Worm (Caenorhabditis elegans) whole organism, L4 larva: ENCODE data around the gene Y32B12B.4.

Experiments
- D1046.2 ChIP-seq: fragments of 200-800 bp; sonication (Bioruptor generic); IDR thresholded peaks from 2 replicates; pipeline ENCODE4 v1.3.6; 2022; ENCODE audit warnings: missing genetic modification characterization, missing compliant biosample characterization
- F26F4.8 ChIP-seq: fragments of 200-800 bp; sonication (Bioruptor generic); conservative IDR thresholded peaks from 2 replicates; pipeline ENCODE4 v1.3.6; 2022; ENCODE audit warnings: missing genetic modification characterization, missing compliant biosample characterization
- F49E8.2 ChIP-seq: sonication (generic microtip); optimal IDR thresholded peaks from 2 replicates; lab custom pipeline; 2016; ENCODE audit warnings: missing compliant biosample characterization, mild to moderate bottlenecking, missing genetic modification characterization, borderline replicate concordance
- T26A8.4 ChIP-seq: fragments of 200-800 bp; sonication (Bioruptor generic); IDR thresholded peaks from 2 replicates; pipeline ENCODE4 v1.3.6; 2022; ENCODE audit warnings: missing genetic modification characterization, missing compliant biosample characterization
- Y75B8A.6 ChIP-seq: fragments of 200-800 bp; sonication (Bioruptor generic); IDR thresholded peaks from 2 replicates; pipeline ENCODE4 v1.3.6; 2022; ENCODE audit warnings: missing genetic modification reagents, missing genetic modification characterization, missing compliant biosample characterization
- aha-1 ChIP-seq: fragments of 150-350 bp; peaks from one replicate; lab custom pipeline; 2014; ENCODE audit warnings: missing biosample characterization, missing genetic modification characterization
- ceh-20 ChIP-seq: fragments of 200-800 bp; sonication (Bioruptor generic); IDR thresholded peaks from 2 replicates; pipeline ENCODE4 v1.3.6; 2022; ENCODE audit warnings: missing genetic modification reagents, missing genetic modification characterization, missing compliant biosample characterization
- ceh-44 ChIP-seq: fragments of 200-800 bp; sonication (Bioruptor generic); IDR thresholded peaks from 2 replicates; pipeline ENCODE4 v1.3.6; 2022; ENCODE audit warnings: missing genetic modification reagents, missing genetic modification characterization, missing compliant biosample characterization
- ceh-62 ChIP-seq: sonication (generic microtip); optimal IDR thresholded peaks from 2 replicates; lab custom pipeline; 2017; ENCODE audit warnings: missing biosample characterization, missing genetic modification characterization
- cey-2 ChIP-seq: sonication (generic microtip); optimal IDR thresholded peaks from 3 replicates; lab custom pipeline; 2017; ENCODE audit warnings: missing genetic modification characterization, mild to moderate bottlenecking, missing compliant biosample characterization, antibody characterized with exemption, borderline replicate concordance; ENCODE audit not compliant: insufficient read depth
- ctbp-1 ChIP-seq: fragments of 200-800 bp; sonication (Bioruptor generic); IDR thresholded peaks from 2 replicates; pipeline ENCODE4 v1.3.6; 2022; ENCODE audit warnings: missing genetic modification reagents, missing genetic modification characterization, missing compliant biosample characterization
- daf-8 ChIP-seq: fragments of 200-800 bp; sonication (Bioruptor generic); IDR thresholded peaks from 2 replicates; pipeline ENCODE4 v1.3.6; 2022; ENCODE audit warnings: missing genetic modification characterization, missing compliant biosample characterization
- dmd-6 ChIP-seq: fragments of 200-800 bp; sonication (Bioruptor generic); IDR thresholded peaks from 2 replicates; pipeline ENCODE4 v1.3.6; 2022; ENCODE audit warnings: missing genetic modification reagents, missing genetic modification characterization, missing compliant biosample characterization
- dpl-1 ChIP-seq: fragments of 150-350 bp; optimal IDR thresholded peaks from 2 replicates; lab custom pipeline; 2014; ENCODE audit warnings: missing biosample characterization, missing genetic modification reagents, missing genetic modification characterization
- duxl-1 ChIP-seq: sonication (generic microtip); optimal IDR thresholded peaks from 2 replicates; lab custom pipeline; 2016; ENCODE audit warnings: mild to moderate bottlenecking, missing genetic modification characterization, moderate library complexity, missing compliant biosample characterization; ENCODE audit not compliant: poor library complexity
- dve-1 ChIP-seq: sonication (generic microtip); optimal IDR thresholded peaks from 2 replicates; lab custom pipeline; 2017; ENCODE audit warnings: antibody characterized with exemption, mild to moderate bottlenecking, missing genetic modification characterization, missing compliant biosample characterization; ENCODE audit not compliant: insufficient read depth
- egl-43 ChIP-seq: fragments of 200-800 bp; sonication (Bioruptor generic); IDR thresholded peaks from 2 replicates; pipeline ENCODE4 v1.3.6; 2022; ENCODE audit warnings: missing genetic modification reagents, missing genetic modification characterization, missing compliant biosample characterization
- gei-8 ChIP-seq: fragments of 200-800 bp; sonication (Bioruptor generic); optimal IDR thresholded peaks from 2 replicates; lab custom pipeline; 2018; ENCODE audit warnings: mild to moderate bottlenecking, missing genetic modification characterization, missing compliant biosample characterization
- hif-1 ChIP-seq, 2 experiments: sonication (generic microtip); optimal IDR thresholded peaks; 2 replicates each; lab custom pipeline; 2016 to 2017; ENCODE audit warnings: missing compliant biosample characterization in 2 of 2, missing genetic modification characterization in 2 of 2, missing genetic modification reagents in 2 of 2, missing genotype in 2 of 2, mild to moderate bottlenecking in 1 of 2
- hlh-11 ChIP-seq: fragments of 200-800 bp; sonication (Bioruptor generic); optimal IDR thresholded peaks from 2 replicates; lab custom pipeline; 2018; ENCODE audit warnings: mild to moderate bottlenecking, missing genetic modification characterization, missing compliant biosample characterization
- hmg-1.1 ChIP-seq: fragments of 200-800 bp; sonication (Bioruptor generic); IDR thresholded peaks from 2 replicates; pipeline ENCODE4 v1.3.6; 2022; ENCODE audit warnings: missing genetic modification reagents, missing genetic modification characterization, missing compliant biosample characterization
- lin-13 ChIP-seq: fragments of 150-350 bp; optimal IDR thresholded peaks from 2 replicates; lab custom pipeline; 2014; ENCODE audit warnings: missing biosample characterization, missing genetic modification reagents, missing genetic modification characterization
- lin-38 ChIP-seq: fragments of 200-800 bp; sonication (Bioruptor generic); IDR thresholded peaks from 2 replicates; pipeline ENCODE4 v1.3.6; 2022; ENCODE audit warnings: missing genetic modification reagents, missing genetic modification characterization, missing compliant biosample characterization
- lin-39 ChIP-seq: fragments of 150-350 bp; optimal IDR thresholded peaks from 2 replicates; lab custom pipeline; 2014; ENCODE audit warnings: missing biosample characterization, missing genetic modification reagents, missing genetic modification characterization
- mdl-1 ChIP-seq, 2 experiments: fragments of 150-350 bp in 1 of 2; sonication (generic microtip) in 1 of 2; optimal IDR thresholded peaks; 2 replicates each; lab custom pipeline; 2014 to 2017; ENCODE audit warnings: missing biosample characterization in 2 of 2, missing genetic modification characterization in 2 of 2
- mes-2 ChIP-seq: sonication (generic microtip); optimal IDR thresholded peaks from 2 replicates; lab custom pipeline; 2016; ENCODE audit warnings: missing genotype, mild to moderate bottlenecking, missing genetic modification characterization, missing compliant biosample characterization; ENCODE audit not compliant: poor library complexity, severe bottlenecking
- mxl-2 ChIP-seq: fragments of 200-800 bp; sonication (Bioruptor generic); conservative IDR thresholded peaks from 2 replicates; pipeline ENCODE4 v1.3.6; 2022; ENCODE audit warnings: missing genetic modification reagents, missing genetic modification characterization, missing compliant biosample characterization
- mxl-3 ChIP-seq: fragments of 200-800 bp; sonication (Bioruptor generic); optimal IDR thresholded peaks from 2 replicates; lab custom pipeline; 2018; ENCODE audit warnings: mild to moderate bottlenecking, missing genetic modification characterization, missing compliant biosample characterization
- nhr-10 ChIP-seq: fragments of 150-350 bp; optimal IDR thresholded peaks from 2 replicates; lab custom pipeline; 2014; ENCODE audit warnings: missing biosample characterization, missing genetic modification characterization
- nhr-111 ChIP-seq: fragments of 200-800 bp; sonication (Bioruptor generic); optimal IDR thresholded peaks from 2 replicates; lab custom pipeline; 2018; ENCODE audit warnings: mild to moderate bottlenecking, missing genetic modification characterization, missing compliant biosample characterization
- nhr-25 ChIP-seq: sonication (generic microtip); optimal IDR thresholded peaks from 2 replicates; lab custom pipeline; 2017; ENCODE audit warnings: missing genetic modification characterization, mild to moderate bottlenecking, missing compliant biosample characterization, antibody characterized with exemption, moderate library complexity, borderline replicate concordance; ENCODE audit not compliant: insufficient read depth
- nhr-28 ChIP-seq: fragments of 150-350 bp; optimal IDR thresholded peaks from 2 replicates; lab custom pipeline; 2014; ENCODE audit warnings: missing biosample characterization, missing genetic modification characterization
- nhr-41 ChIP-seq: fragments of 200-800 bp; sonication (Bioruptor generic); IDR thresholded peaks from 2 replicates; pipeline ENCODE4 v1.3.6; 2022; ENCODE audit warnings: missing genetic modification reagents, missing genetic modification characterization, missing compliant biosample characterization
- nhr-6 ChIP-seq: fragments of 150-350 bp; optimal IDR thresholded peaks from 2 replicates; lab custom pipeline; 2014; ENCODE audit warnings: missing biosample characterization, missing genetic modification characterization
- pha-4 ChIP-seq, 2 experiments: fragments of 150-350 bp in 1 of 2; fragments of 200-800 bp in 1 of 2; sonication (Bioruptor generic) in 1 of 2; IDR thresholded peaks in 1 of 2; optimal IDR thresholded peaks in 1 of 2; 2 replicates each; pipeline versions ENCODE4 v1.3.6 to Lab custom; 2014 to 2022; ENCODE audit warnings: missing genetic modification characterization in 2 of 2, missing genetic modification reagents in 2 of 2, missing biosample characterization in 1 of 2, missing compliant biosample characterization in 1 of 2
- php-3 ChIP-seq: fragments of 200-800 bp; sonication (Bioruptor generic); IDR thresholded peaks from 2 replicates; pipeline ENCODE4 v1.3.6; 2022; ENCODE audit warnings: missing genetic modification reagents, missing genetic modification characterization, missing compliant biosample characterization
- rbr-2 ChIP-seq: sonication (generic microtip); optimal IDR thresholded peaks from 2 replicates; lab custom pipeline; 2016; ENCODE audit warnings: missing genotype, missing genetic modification characterization, missing compliant biosample characterization
- skn-1 ChIP-seq: fragments of 150-350 bp; optimal IDR thresholded peaks from 2 replicates; lab custom pipeline; 2014; ENCODE audit warnings: missing biosample characterization, missing genetic modification characterization
- snpc-1.2 ChIP-seq: fragments of 200-800 bp; sonication (Bioruptor generic); IDR thresholded peaks from 2 replicates; pipeline ENCODE4 v1.3.6; 2022; ENCODE audit warnings: missing genetic modification reagents, missing genetic modification characterization, missing compliant biosample characterization
- tra-1 ChIP-seq: fragments of 200-800 bp; sonication (Bioruptor generic); IDR thresholded peaks from 2 replicates; pipeline ENCODE4 v1.3.6; 2022; ENCODE audit warnings: missing genetic modification reagents, missing genetic modification characterization, missing compliant biosample characterization
- unc-130 ChIP-seq: sonication (generic microtip); optimal IDR thresholded peaks from 2 replicates; lab custom pipeline; 2016; ENCODE audit warnings: missing genetic modification reagents, missing genetic modification characterization, missing compliant biosample characterization
- unc-62 ChIP-seq, 3 experiments: fragments of 150-350 bp in 1 of 3; sonication (generic microtip); optimal IDR thresholded peaks in 2 of 3; peaks in 1 of 3; 1 replicate in 1 of 3; 2 replicates in 2 of 3; lab custom pipeline; 2014 to 2017; ENCODE audit warnings: missing biosample characterization in 3 of 3, missing genetic modification characterization in 3 of 3, missing genetic modification reagents in 3 of 3, missing genotype in 1 of 3
- zfp-2 ChIP-seq: sonication (generic microtip); optimal IDR thresholded peaks from 2 replicates; lab custom pipeline; 2016; ENCODE audit warnings: mild to moderate bottlenecking, missing genetic modification characterization, missing compliant biosample characterization
- zfp-3 ChIP-seq: fragments of 200-800 bp; sonication (Bioruptor generic); conservative IDR thresholded peaks from 2 replicates; pipeline ENCODE4 v1.3.6; 2022; ENCODE audit warnings: missing genetic modification reagents, missing genetic modification characterization, missing compliant biosample characterization

Y32B12B.4 gene

DNA sequence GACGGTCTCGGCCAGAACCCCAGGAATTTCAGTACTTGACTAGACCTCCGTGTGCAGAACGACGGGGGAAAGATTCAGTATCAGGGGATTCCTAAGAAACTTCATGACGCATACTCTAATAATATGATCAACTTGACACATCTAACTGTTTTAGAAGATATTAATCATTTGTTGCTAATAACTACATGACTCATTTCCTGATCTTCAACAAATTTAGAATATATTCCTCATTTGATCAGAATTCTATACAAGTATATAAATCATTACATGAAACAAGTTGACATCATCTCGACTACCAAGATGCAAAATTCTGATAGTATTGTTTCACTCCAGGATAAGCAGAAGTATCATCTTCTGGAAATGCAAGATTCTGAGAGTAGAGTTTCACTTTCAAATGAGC is 18.0 kb upstream of the Y32B12B.4 start, which contains the start of gene Y32B12B.8:
TSS of gene Y32B12B.8 (plus strand) at position 301 of the 400 bp plus-strand sequence.
- TF ChIP-seq nhr-6 (tag; lab: Kevin White, UChicago) (no peak), aha-1 (no peak), ctbp-1 (GFP tag; lab: Robert Waterston, UW) (no peak), T26A8.4 (GFP tag; lab: Robert Waterston, UW) (no peak), F26F4.8 (GFP tag; lab: Robert Waterston, UW) (no peak), cey-2 (tag; lab: Kevin White, UChicago) (no peak), gei-8 (no peak), ceh-62 (no peak), lin-13 (GFP tag; lab: Kevin White, UChicago) (no peak), hlh-11 (tag; lab: Kevin White, UChicago) (no peak), hif-1 (tag; optimal IDR thresholded peaks at IDR 0.05; lab: Kevin White, UChicago) (no peak), pha-4 (GFP tag; IDR thresholded peaks at IDR 0.05; lab: Robert Waterston, UW) (no peak), pha-4 (tag; optimal IDR thresholded peaks at IDR 0.05; lab: Kevin White, UChicago) (no peak), unc-62 (GFP tag; optimal IDR thresholded peaks at IDR 0.05 in 1 of 2; lab: Kevin White, UChicago) (no peak), unc-62 (tag; optimal IDR thresholded peaks at IDR 0.05; lab: Kevin White, UChicago) (no peak), mxl-2 (GFP tag; lab: Robert Waterston, UW) (no peak), dve-1 (tag; lab: Kevin White, UChicago) (no peak), dpl-1 (no peak), F49E8.2 (tag; lab: Kevin White, UChicago) (no peak), mxl-3 (GFP tag; lab: Kevin White, UChicago) (no peak), zfp-2 (tag; lab: Kevin White, UChicago) (no peak), skn-1 (tag; lab: Kevin White, UChicago) (no peak)
- TF ChIP-seq, all 104 proteins: peak for 0

DNA sequence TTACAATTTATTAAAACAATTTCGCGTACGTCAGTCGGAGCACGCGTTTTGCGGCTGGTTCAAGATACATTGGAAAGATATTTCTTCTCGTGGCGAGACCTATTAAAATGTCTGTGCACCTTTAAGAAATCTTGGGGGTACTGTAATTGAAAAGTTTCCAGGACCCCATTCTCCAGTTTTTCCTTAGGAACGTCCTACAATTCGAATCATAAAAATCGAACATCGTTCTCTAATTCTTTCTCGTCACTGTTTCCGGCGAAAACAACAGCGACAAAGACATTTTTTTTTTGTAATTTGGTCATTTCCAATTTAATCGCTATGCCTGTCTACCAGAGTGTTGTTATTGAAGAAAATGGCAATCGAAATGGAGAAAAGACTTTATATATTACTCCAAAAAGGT is 16.4 kb upstream of the Y32B12B.4 start, which contains the start of gene Y32B12B.1:
TSS of gene Y32B12B.1 (plus strand) at position 301 of the 400 bp plus-strand sequence.
- TF ChIP-seq hlh-11 (tag; lab: Kevin White, UChicago) = no peak
- no peak for TF ChIP-seq nhr-10 (tag; lab: Kevin White, UChicago)
- no peak for TF ChIP-seq Y75B8A.6 (GFP tag; lab: Robert Waterston, UW)
- TF ChIP-seq egl-43 (GFP tag; lab: Robert Waterston, UW) = no peak
- TF ChIP-seq, all 104 proteins: peak for 0

DNA sequence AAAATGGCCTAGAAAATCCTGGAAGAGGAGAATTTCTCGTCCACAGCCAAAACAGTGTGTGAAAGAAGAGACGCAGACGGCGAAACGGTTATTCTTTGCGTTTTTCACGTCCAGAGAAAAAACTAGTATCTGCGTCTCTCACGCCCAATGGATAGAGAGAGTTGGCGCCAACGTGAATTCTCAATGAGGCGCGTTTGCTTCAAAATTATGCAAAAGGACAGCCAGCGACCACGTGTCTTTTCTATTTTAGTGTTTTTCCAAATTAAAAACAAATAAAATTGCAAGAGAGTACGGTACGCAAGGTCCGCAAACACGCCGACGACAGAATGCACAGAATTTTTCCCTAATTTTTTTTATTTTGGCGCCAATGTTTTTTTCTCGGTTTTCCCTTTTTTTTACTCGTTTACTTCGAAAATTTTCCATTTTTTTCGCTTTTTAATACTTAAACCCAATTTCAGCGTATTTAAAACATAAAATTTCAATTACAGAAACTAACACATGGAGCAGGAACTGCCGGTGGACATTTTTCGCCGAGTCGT is 15.2 kb upstream of the Y32B12B.4 start, which contains the start of gene Y32B12B.2:
TSS of gene Y32B12B.2 (plus strand) at position 489 of the 539 bp plus-strand sequence.
- TF ChIP-seq lin-39 (tag; lab: Kevin White, UChicago) (no peak), zfp-3 (no peak), Y75B8A.6 (GFP tag; lab: Robert Waterston, UW) (no peak), daf-8 (GFP tag; lab: Robert Waterston, UW) (no peak), duxl-1 (tag; lab: Kevin White, UChicago) (peak; percentile 56), nhr-111 (GFP tag; lab: Kevin White, UChicago) (no peak), mdl-1 (tag; optimal IDR thresholded peaks at IDR 0.05; lab: Kevin White, UChicago) (peak in 1 of 2 experiments; percentile 10), mes-2 (tag; lab: Kevin White, UChicago) (peak; percentile 75), nhr-41 (GFP tag; lab: Robert Waterston, UW) (no peak), unc-130 (GFP tag; lab: Kevin White, UChicago) (peak; percentile 82), hmg-1.1 (GFP tag; lab: Robert Waterston, UW) (peak; percentile 58; the same call in 1 of the 2 replicates), ceh-44 (no peak), dmd-6 (GFP tag; lab: Robert Waterston, UW) (peak; percentile 46), F49E8.2 (tag; lab: Kevin White, UChicago) (peak; percentile 18), nhr-28 (tag; lab: Kevin White, UChicago) (no peak), zfp-2 (tag; lab: Kevin White, UChicago) (no peak), D1046.2 (GFP tag; lab: Robert Waterston, UW) (no peak), nhr-25 (tag; lab: Kevin White, UChicago) (no peak), tra-1 (no peak), ceh-20 (GFP tag; lab: Robert Waterston, UW) (0 out of 2 replicates have a peak, but pooled peaks have one; percentile 9), php-3 (GFP tag; lab: Robert Waterston, UW) (peak; percentile 12; the same call in 1 of the 2 replicates), rbr-2 (tag; lab: Kevin White, UChicago) (peak; percentile 43), lin-38 (GFP tag; lab: Robert Waterston, UW) (peak; percentile 88), lin-13 (GFP tag; lab: Kevin White, UChicago) (peak; percentile 36), snpc-1.2 (peak; percentile 47; the same call in 1 of the 2 replicates)
